Fruit fly (Drosophila melanogaster) whole organism, prepupa: ENCODE results near the gene Met.
A peak's percentile ranks its signal among the peaks of the same experiment; 100 is the strongest.

Experiments used
- Blimp-1 ChIP-seq: fragments of 200-800 bp; sonication (Bioruptor generic); optimal IDR thresholded peaks from 3 replicates; lab custom pipeline; 2017; ENCODE audit warnings: missing biosample characterization, missing genetic modification characterization, mild to moderate bottlenecking, moderate library complexity, missing genetic modification reagents
- CG11294 ChIP-seq: fragments of 200-800 bp; sonication (Bioruptor generic); IDR thresholded peaks from 2 replicates; pipeline ENCODE4 v1.3.6; 2022; ENCODE audit warnings: missing biosample characterization, missing genetic modification characterization
- CG11762 ChIP-seq: fragments of 200-800 bp; sonication (Bioruptor generic); optimal IDR thresholded peaks from 3 replicates; lab custom pipeline; 2016; ENCODE audit warnings: missing biosample characterization, missing genetic modification characterization; ENCODE audit not compliant: insufficient read depth
- CG11902 ChIP-seq: fragments of 200-800 bp; sonication (Bioruptor generic); optimal IDR thresholded peaks from 3 replicates; lab custom pipeline; 2016; ENCODE audit warnings: missing biosample characterization, missing genetic modification characterization
- CG15336 ChIP-seq: fragments of 200-800 bp; sonication (Bioruptor generic); IDR thresholded peaks from 2 replicates; pipeline ENCODE4 v1.3.6; 2022; ENCODE audit warnings: missing biosample characterization, missing genetic modification characterization
- CG1621 ChIP-seq: fragments of 200-800 bp; sonication (Bioruptor generic); optimal IDR thresholded peaks from 3 replicates; lab custom pipeline; 2018; ENCODE audit warnings: missing biosample characterization, mild to moderate bottlenecking, missing genetic modification characterization
- CG16779 ChIP-seq: fragments of 200-800 bp; sonication (Bioruptor generic); optimal IDR thresholded peaks from 3 replicates; lab custom pipeline; 2017; ENCODE audit warnings: missing biosample characterization, mild to moderate bottlenecking, missing genetic modification characterization
- CG3032 ChIP-seq: fragments of 200-800 bp; optimal IDR thresholded peaks from 2 replicates; lab custom pipeline; 2019; ENCODE audit warnings: missing biosample characterization, mild to moderate bottlenecking, missing genetic modification characterization, moderate library complexity
- CG31627 ChIP-seq: fragments of 200-800 bp; sonication (Bioruptor generic); optimal IDR thresholded peaks from 3 replicates; lab custom pipeline; 2016; ENCODE audit warnings: missing biosample characterization, missing genetic modification characterization
- CG34406 ChIP-seq: fragments of 200-800 bp; sonication (Bioruptor generic); optimal IDR thresholded peaks from 3 replicates; lab custom pipeline; 2016; ENCODE audit warnings: missing biosample characterization, missing genetic modification characterization
- CG3919 ChIP-seq: fragments of 200-800 bp; sonication (Bioruptor generic); optimal IDR thresholded peaks from 3 replicates; lab custom pipeline; 2016; ENCODE audit warnings: missing biosample characterization, missing genetic modification characterization
- CG6163 ChIP-seq: fragments of 200-800 bp; sonication (Bioruptor generic); IDR thresholded peaks from 3 replicates; pipeline ENCODE4 v1.3.6; 2022; ENCODE audit warnings: missing biosample characterization, missing genetic modification characterization
- CG6276 ChIP-seq: fragments of 200-800 bp; sonication (Bioruptor generic); optimal IDR thresholded peaks from 2 replicates; lab custom pipeline; 2017; ENCODE audit warnings: missing biosample characterization, mild to moderate bottlenecking, missing genetic modification characterization
- CG6808 ChIP-seq: fragments of 200-800 bp; sonication (Bioruptor generic); optimal IDR thresholded peaks from 3 replicates; lab custom pipeline; 2017; ENCODE audit warnings: missing biosample characterization, missing genetic modification characterization, mild to moderate bottlenecking, moderate library complexity, missing genetic modification reagents
- CG6854 ChIP-seq: fragments of 200-800 bp; sonication (Bioruptor generic); optimal IDR thresholded peaks from 2 replicates; lab custom pipeline; 2017; ENCODE audit warnings: missing biosample characterization, mild to moderate bottlenecking, missing genetic modification characterization
- CG7368 ChIP-seq: fragments of 200-800 bp; sonication (Bioruptor generic); optimal IDR thresholded peaks from 3 replicates; lab custom pipeline; 2016; ENCODE audit warnings: missing biosample characterization, missing genetic modification characterization
- CG8119 ChIP-seq: fragments of 200-800 bp; sonication (Bioruptor generic); IDR thresholded peaks from 3 replicates; pipeline ENCODE4 v1.3.6; 2022; ENCODE audit warnings: missing biosample characterization, missing genetic modification characterization
- CG8319 ChIP-seq: fragments of 200-800 bp; sonication (Bioruptor generic); optimal IDR thresholded peaks from 3 replicates; lab custom pipeline; 2016; ENCODE audit warnings: missing biosample characterization, missing genetic modification characterization
- CG8632 ChIP-seq: fragments of 200-800 bp; sonication (Bioruptor generic); optimal IDR thresholded peaks from 3 replicates; lab custom pipeline; 2016; ENCODE audit warnings: missing biosample characterization, missing genetic modification characterization
- CG9139 ChIP-seq: fragments of 200-800 bp; sonication (Bioruptor generic); optimal IDR thresholded peaks from 3 replicates; lab custom pipeline; 2017; ENCODE audit warnings: missing biosample characterization, mild to moderate bottlenecking, missing genetic modification characterization
- Eip75B ChIP-seq: fragments of 200-800 bp; sonication (Bioruptor generic); optimal IDR thresholded peaks from 3 replicates; lab custom pipeline; 2016; ENCODE audit warnings: missing biosample characterization, missing genetic modification characterization
- Eip78C ChIP-seq: fragments of 200-800 bp; sonication (Bioruptor generic); peaks from one replicate; lab custom pipeline; 2016; ENCODE audit warnings: missing biosample characterization, missing genetic modification characterization
- Eip93F ChIP-seq: fragments of 200-800 bp; sonication (Bioruptor generic); optimal IDR thresholded peaks from 2 replicates; lab custom pipeline; 2016; ENCODE audit warnings: missing biosample characterization, mild to moderate bottlenecking, missing genetic modification characterization
- Ets21C ChIP-seq: fragments of 200-800 bp; sonication (Bioruptor generic); optimal IDR thresholded peaks from 3 replicates; lab custom pipeline; 2016; ENCODE audit warnings: missing biosample characterization, missing genetic modification characterization
- Ets96B ChIP-seq: fragments of 200-800 bp; optimal IDR thresholded peaks from 2 replicates; lab custom pipeline; 2019; ENCODE audit warnings: missing biosample characterization, mild to moderate bottlenecking, missing genetic modification characterization, moderate library complexity
- Gug ChIP-seq: fragments of 200-800 bp; sonication (Bioruptor generic); IDR thresholded peaks from 2 replicates; pipeline ENCODE4 v1.3.6; 2022; ENCODE audit warnings: missing biosample characterization, missing genetic modification characterization
- Hr38 ChIP-seq: sonication (Bioruptor generic); optimal IDR thresholded peaks from 2 replicates; lab custom pipeline; 2016; ENCODE audit warnings: missing biosample characterization, missing genetic modification characterization
- Hr39 ChIP-seq: fragments of 200-800 bp; sonication (Bioruptor generic); optimal IDR thresholded peaks from 2 replicates; lab custom pipeline; 2016; ENCODE audit warnings: missing biosample characterization, missing genetic modification characterization
- Hr4 ChIP-seq: fragments of 200-800 bp; sonication (Bioruptor generic); optimal IDR thresholded peaks from 3 replicates; lab custom pipeline; 2016; ENCODE audit warnings: missing biosample characterization, missing genetic modification characterization
- Lpt ChIP-seq: fragments of 200-800 bp; sonication (Bioruptor generic); optimal IDR thresholded peaks from 3 replicates; lab custom pipeline; 2016; ENCODE audit warnings: missing biosample characterization, missing genetic modification characterization
- Met ChIP-seq: fragments of 200-800 bp; sonication (Bioruptor generic); optimal IDR thresholded peaks from 3 replicates; lab custom pipeline; 2016; ENCODE audit warnings: missing biosample characterization, missing genetic modification characterization
- OdsH ChIP-seq: fragments of 200-800 bp; sonication (Bioruptor generic); optimal IDR thresholded peaks from 3 replicates; lab custom pipeline; 2016; ENCODE audit warnings: missing biosample characterization, missing genetic modification characterization
- Smox ChIP-seq: fragments of 200-800 bp; sonication (Bioruptor generic); optimal IDR thresholded peaks from 3 replicates; lab custom pipeline; 2016; ENCODE audit warnings: missing biosample characterization, missing genetic modification characterization
- Sox102F ChIP-seq: fragments of 200-800 bp; sonication (Bioruptor generic); optimal IDR thresholded peaks from 2 replicates; lab custom pipeline; 2016; ENCODE audit warnings: missing biosample characterization, mild to moderate bottlenecking, missing genetic modification characterization
- Sox14 ChIP-seq: fragments of 200-800 bp; sonication (Bioruptor generic); optimal IDR thresholded peaks from 3 replicates; lab custom pipeline; 2016; ENCODE audit warnings: missing biosample characterization, missing genetic modification characterization
- Sox15 ChIP-seq: fragments of 200-800 bp; sonication (Bioruptor generic); optimal IDR thresholded peaks from 3 replicates; lab custom pipeline; 2016; ENCODE audit warnings: missing biosample characterization, missing genetic modification characterization
- achi ChIP-seq: fragments of 200-800 bp; sonication (Bioruptor generic); optimal IDR thresholded peaks from 3 replicates; lab custom pipeline; 2016; ENCODE audit warnings: missing biosample characterization, missing genetic modification characterization
- acj6 ChIP-seq: fragments of 200-800 bp; sonication (Bioruptor generic); optimal IDR thresholded peaks from 3 replicates; lab custom pipeline; 2016; ENCODE audit warnings: missing biosample characterization, missing genetic modification characterization
- cyc ChIP-seq: fragments of 200-800 bp; sonication (Bioruptor generic); optimal IDR thresholded peaks from 3 replicates; lab custom pipeline; 2016; ENCODE audit warnings: missing biosample characterization, missing genetic modification characterization
- dac ChIP-seq: fragments of 200-800 bp; sonication (Bioruptor generic); optimal IDR thresholded peaks from 2 replicates; lab custom pipeline; 2017; ENCODE audit warnings: missing biosample characterization, mild to moderate bottlenecking, missing genetic modification characterization
- dsx ChIP-seq: fragments of 200-800 bp; optimal IDR thresholded peaks from 3 replicates; lab custom pipeline; 2019; ENCODE audit warnings: missing biosample characterization, mild to moderate bottlenecking, missing genetic modification characterization, moderate library complexity; ENCODE audit not compliant: poor library complexity, severe bottlenecking
- eg ChIP-seq: fragments of 200-800 bp; sonication (Bioruptor generic); IDR thresholded peaks from 3 replicates; pipeline ENCODE4 v1.3.6; 2022; ENCODE audit warnings: missing biosample characterization, missing genetic modification characterization
- esn ChIP-seq: fragments of 200-800 bp; sonication (Bioruptor generic); optimal IDR thresholded peaks from 2 replicates; lab custom pipeline; 2016; ENCODE audit warnings: missing biosample characterization, mild to moderate bottlenecking, missing genetic modification characterization, moderate library complexity
- fd59A ChIP-seq: fragments of 200-800 bp; sonication (Bioruptor generic); optimal IDR thresholded peaks from 2 replicates; lab custom pipeline; 2017; ENCODE audit warnings: missing biosample characterization, mild to moderate bottlenecking, missing genetic modification characterization, missing genetic modification reagents
- fd85E ChIP-seq: fragments of 200-800 bp; sonication (Bioruptor generic); optimal IDR thresholded peaks from 3 replicates; lab custom pipeline; 2016; ENCODE audit warnings: missing biosample characterization, missing genetic modification characterization
- lz ChIP-seq: fragments of 200-800 bp; sonication (Bioruptor generic); optimal IDR thresholded peaks from 3 replicates; lab custom pipeline; 2016; ENCODE audit warnings: missing biosample characterization, missing genetic modification characterization
- net ChIP-seq: fragments of 200-800 bp; sonication (Bioruptor generic); optimal IDR thresholded peaks from 3 replicates; lab custom pipeline; 2016; ENCODE audit warnings: missing biosample characterization, missing genetic modification characterization
- pdm3 ChIP-seq: fragments of 200-800 bp; sonication (Bioruptor generic); optimal IDR thresholded peaks from 3 replicates; lab custom pipeline; 2016; ENCODE audit warnings: missing biosample characterization, missing genetic modification characterization
- salr ChIP-seq, 2 experiments: fragments of 200-800 bp; sonication (Bioruptor generic); optimal IDR thresholded peaks; 3 replicates each; lab custom pipeline; 2016 to 2018; ENCODE audit warnings: missing biosample characterization in 2 of 2, missing genetic modification characterization in 2 of 2, mild to moderate bottlenecking in 1 of 2
- spab ChIP-seq: fragments of 200-800 bp; sonication (Bioruptor generic); optimal IDR thresholded peaks from 2 replicates; lab custom pipeline; 2017; ENCODE audit warnings: missing biosample characterization, mild to moderate bottlenecking, missing genetic modification characterization, missing genetic modification reagents
- ss ChIP-seq, 2 experiments: fragments of 200-800 bp; sonication (Bioruptor generic); optimal IDR thresholded peaks; 2 replicates in 1 of 2; 3 replicates in 1 of 2; lab custom pipeline; 2017 to 2018; ENCODE audit warnings: mild to moderate bottlenecking in 2 of 2, missing biosample characterization in 2 of 2, missing genetic modification characterization in 2 of 2, moderate library complexity in 1 of 2
- svp ChIP-seq: fragments of 200-800 bp; sonication (Bioruptor generic); peaks from one replicate; lab custom pipeline; 2016; ENCODE audit warnings: missing biosample characterization, missing genetic modification characterization
- topi ChIP-seq: fragments of 200-800 bp; sonication (Bioruptor generic); optimal IDR thresholded peaks from 3 replicates; lab custom pipeline; 2016; ENCODE audit warnings: missing biosample characterization, missing genetic modification characterization

Met gene

DNA sequence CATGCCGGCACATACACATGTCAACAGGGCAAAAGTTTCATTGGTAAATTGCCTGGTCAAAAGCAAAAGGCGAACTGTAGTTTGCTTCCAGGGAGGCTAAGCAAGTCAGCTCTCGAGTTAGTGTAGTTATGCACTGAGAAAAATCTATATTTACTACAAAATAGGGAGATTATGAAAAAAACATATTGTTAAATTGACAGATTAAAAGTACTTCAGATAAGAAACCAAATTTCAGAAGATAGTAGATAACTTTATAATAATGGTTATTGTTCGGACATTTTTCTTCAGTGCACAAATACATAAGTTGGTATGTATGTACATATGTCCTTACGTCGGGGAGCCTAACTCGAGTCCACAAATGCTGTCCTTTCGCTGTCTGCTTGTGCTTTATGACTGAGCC lies 41.2 kb downstream of the Met start:
- no peak for TF ChIP-seq Hr38 (GFP tag; lab: Kevin White, UChicago)
- TF ChIP-seq topi (GFP tag; lab: Kevin White, UChicago) = peak; percentile 21
- TF ChIP-seq CG8119 (GFP tag; lab: Robert Waterston, UW) = peak; percentile 77
- peak in 1 of 2 experiments; percentile 65 for TF ChIP-seq salr (GFP tag; optimal IDR thresholded peaks at IDR 0.05; lab: Kevin White, UChicago)
- TF ChIP-seq CG11902 = no peak
- TF ChIP-seq CG6854 (GFP tag; lab: Kevin White, UChicago) = no peak
- peak; percentile 77 for TF ChIP-seq eg (GFP tag; lab: Robert Waterston, UW)
- peak; percentile 21 for TF ChIP-seq CG34406 (GFP tag; lab: Kevin White, UChicago)
- peak; percentile 30 for TF ChIP-seq cyc (GFP tag; lab: Kevin White, UChicago)
- TF ChIP-seq Blimp-1 (GFP tag; lab: Kevin White, UChicago) = no peak
- TF ChIP-seq CG6276 (GFP tag; lab: Kevin White, UChicago) = peak; percentile 59
- peak; percentile 31 for TF ChIP-seq lz
- TF ChIP-seq achi (GFP tag; lab: Kevin White, UChicago) = peak; percentile 67
- TF ChIP-seq net = peak; percentile 52
- TF ChIP-seq CG16779 (tag; lab: Kevin White, UChicago) = peak; percentile 33
- peak; percentile 40 for TF ChIP-seq fd59A (GFP tag; lab: Kevin White, UChicago)
- no peak for TF ChIP-seq Sox15
- peak; percentile 34 for TF ChIP-seq CG7368 (GFP tag; lab: Kevin White, UChicago)
- TF ChIP-seq CG8319 = peak; percentile 1
- TF ChIP-seq Lpt (GFP tag; lab: Kevin White, UChicago) = peak; percentile 57
- TF ChIP-seq Met (GFP tag; lab: Kevin White, UChicago) = peak; percentile 75
- TF ChIP-seq dac (GFP tag; lab: Kevin White, UChicago) = no peak
- TF ChIP-seq Ets21C (GFP tag; lab: Kevin White, UChicago) = no peak
- no peak for TF ChIP-seq Eip93F (GFP tag; lab: Kevin White, UChicago)
- peak; percentile 61 for TF ChIP-seq CG3919 (GFP tag; lab: Kevin White, UChicago)
- TF ChIP-seq OdsH (GFP tag; lab: Kevin White, UChicago) = peak; percentile 65
- TF ChIP-seq CG3032 (tag; lab: Kevin White, UChicago) = peak; percentile 63
- TF ChIP-seq esn (GFP tag; lab: Kevin White, UChicago) = peak; percentile 36
- peak; percentile 43 for TF ChIP-seq Sox14
- TF ChIP-seq Hr4 (GFP tag; lab: Kevin White, UChicago) = peak; percentile 63
- peak; percentile 89 for TF ChIP-seq Eip78C (GFP tag; lab: Kevin White, UChicago)
- peak; percentile 7 to 49 for TF ChIP-seq ss (GFP tag; optimal IDR thresholded peaks at IDR 0.05; lab: Kevin White, UChicago)
- peak; percentile 10 for TF ChIP-seq CG9139 (GFP tag; lab: Kevin White, UChicago)
- peak; percentile 74 for TF ChIP-seq Ets96B (tag; lab: Kevin White, UChicago)
- TF ChIP-seq Eip75B (GFP tag; lab: Kevin White, UChicago) = peak; percentile 52
- peak; percentile 23 for TF ChIP-seq CG8632 (GFP tag; lab: Kevin White, UChicago)
- no peak for TF ChIP-seq CG31627 (GFP tag; lab: Kevin White, UChicago)
- 0 out of 2 replicates have a peak, but pooled peaks have one; percentile 18 for TF ChIP-seq Gug
- TF ChIP-seq spab (GFP tag; lab: Kevin White, UChicago) = peak; percentile 21
- peak; percentile 70 for TF ChIP-seq CG6163 (GFP tag; lab: Robert Waterston, UW)
- TF ChIP-seq svp (GFP tag; lab: Kevin White, UChicago) = peak; percentile 72
- TF ChIP-seq CG6808 (GFP tag; lab: Kevin White, UChicago) = peak; percentile 43
- TF ChIP-seq CG11762 (GFP tag; lab: Kevin White, UChicago) = peak; percentile 34
- peak; percentile 55 for TF ChIP-seq acj6 (GFP tag; lab: Kevin White, UChicago)
- peak; percentile 68 for TF ChIP-seq pdm3 (GFP tag; lab: Kevin White, UChicago)
- TF ChIP-seq dsx = peak; percentile 65
- peak; percentile 12 for TF ChIP-seq Hr39 (GFP tag; lab: Kevin White, UChicago)
- TF ChIP-seq CG1621 (tag; lab: Kevin White, UChicago) = no peak
- peak; percentile 16 for TF ChIP-seq Sox102F (GFP tag; lab: Kevin White, UChicago)
- TF ChIP-seq CG15336 (GFP tag; lab: Robert Waterston, UW) = peak; percentile 86
- TF ChIP-seq Smox = peak; percentile 19
- TF ChIP-seq fd85E (GFP tag; lab: Kevin White, UChicago) = no peak
- TF ChIP-seq CG11294 (GFP tag; lab: Robert Waterston, UW) = no peak
